Fruit fly (Drosophila melanogaster) whole organism, adult: ENCODE results near the gene CG11771.

Experiments
- CG11617 ChIP-seq: fragments of 200-800 bp; sonication (Bioruptor generic); optimal IDR thresholded peaks from 2 replicates; lab custom pipeline; 2017; ENCODE audit warnings: mild to moderate bottlenecking, missing biosample characterization, missing genetic modification reagents, missing genetic modification characterization
- CG12768 ChIP-seq: fragments of 200-800 bp; sonication (Bioruptor generic); optimal IDR thresholded peaks from 2 replicates; lab custom pipeline; 2017; ENCODE audit warnings: missing biosample characterization, missing genetic modification characterization, mild to moderate bottlenecking, moderate library complexity, missing genetic modification reagents
- CG33017 ChIP-seq: fragments of 200-800 bp; sonication (Bioruptor generic); optimal IDR thresholded peaks from 2 replicates; lab custom pipeline; 2018; ENCODE audit warnings: missing biosample characterization, mild to moderate bottlenecking, missing genetic modification characterization, moderate library complexity
- CG5204 ChIP-seq: fragments of 200-800 bp; sonication (Bioruptor generic); optimal IDR thresholded peaks from 2 replicates; lab custom pipeline; 2016; ENCODE audit warnings: missing biosample characterization, missing genetic modification characterization
- CG7101 ChIP-seq: fragments of 200-800 bp; sonication (Bioruptor generic); optimal IDR thresholded peaks from 2 replicates; lab custom pipeline; 2018; ENCODE audit warnings: missing biosample characterization, mild to moderate bottlenecking, missing genetic modification characterization, moderate library complexity
- Hr96 ChIP-seq: fragments of 200-800 bp; sonication (Bioruptor generic); optimal IDR thresholded peaks from 2 replicates; lab custom pipeline; 2016; ENCODE audit warnings: missing biosample characterization, missing genetic modification characterization
- Mnt ChIP-seq: fragments of 200-800 bp; sonication (Bioruptor generic); optimal IDR thresholded peaks from 2 replicates; lab custom pipeline; 2016; ENCODE audit warnings: missing biosample characterization, mild to moderate bottlenecking, missing genetic modification characterization
- bab1 ChIP-seq: fragments of 200-800 bp; sonication (Bioruptor generic); optimal IDR thresholded peaks from 3 replicates; lab custom pipeline; 2019; ENCODE audit warnings: missing biosample characterization, mild to moderate bottlenecking, missing genetic modification characterization, moderate library complexity
- cnc ChIP-seq, 2 experiments: fragments of >200 bp; optimal IDR thresholded peaks; 2 replicates each; lab custom pipeline; 2017
- kay ChIP-seq: fragments of 200-800 bp; sonication (Bioruptor generic); peaks from one replicate; lab custom pipeline; 2016; ENCODE audit warnings: missing biosample characterization, missing genetic modification characterization, borderline replicate concordance
- ovo ChIP-seq: fragments of 200-800 bp; sonication (Bioruptor generic); optimal IDR thresholded peaks from 2 replicates; lab custom pipeline; 2016; ENCODE audit warnings: missing biosample characterization, missing genetic modification characterization
- pad ChIP-seq: fragments of 200-800 bp; sonication (Bioruptor generic); optimal IDR thresholded peaks from 3 replicates; lab custom pipeline; 2017; ENCODE audit warnings: missing biosample characterization, missing genetic modification characterization, mild to moderate bottlenecking, moderate library complexity, missing genetic modification reagents
- toe ChIP-seq: fragments of 200-800 bp; sonication (Bioruptor generic); optimal IDR thresholded peaks from 2 replicates; lab custom pipeline; 2016; ENCODE audit warnings: missing biosample characterization, missing genetic modification characterization

DNA sequence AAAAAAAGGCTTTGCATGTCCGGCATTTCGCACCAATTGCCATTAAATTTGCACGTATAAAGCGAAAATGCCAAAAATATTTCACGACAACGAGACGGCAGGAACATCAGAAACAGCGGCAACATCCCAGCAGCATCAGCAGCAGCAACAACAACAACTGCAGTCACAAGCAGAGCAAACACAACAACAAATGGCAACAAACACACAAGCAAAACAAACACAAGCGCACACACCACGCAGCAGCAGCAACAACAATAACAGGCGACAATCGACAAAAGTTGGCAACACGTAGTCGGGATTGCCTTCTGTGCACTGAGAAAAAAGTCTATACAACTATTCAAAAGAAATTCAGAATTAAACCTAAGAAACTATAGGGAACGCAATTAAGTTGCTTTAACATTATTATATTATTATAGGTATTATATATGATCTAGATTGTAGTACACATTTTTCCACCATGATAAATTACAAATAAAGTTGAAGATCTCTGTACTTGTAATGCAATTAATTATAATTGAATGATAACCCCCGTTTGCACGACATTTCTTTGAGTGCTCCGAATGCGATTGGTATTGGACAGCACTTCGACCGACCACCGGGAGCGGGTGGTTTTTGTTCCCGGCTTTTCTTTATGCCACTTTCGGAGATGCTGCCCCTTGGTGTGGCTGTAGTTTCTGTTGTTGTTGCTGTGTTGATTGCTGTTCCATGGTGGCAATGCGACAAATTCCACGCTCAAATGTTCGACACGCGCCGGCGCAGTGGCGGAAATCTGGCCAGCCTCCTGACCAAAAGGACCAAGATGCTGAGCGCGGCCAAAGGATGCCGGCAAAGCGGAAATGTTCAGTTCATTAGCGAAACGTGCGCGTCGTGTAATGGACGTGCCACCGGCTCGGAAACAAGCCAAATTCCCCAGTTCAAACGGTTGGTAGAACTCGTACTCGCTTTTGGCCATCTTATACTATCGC, 52.0 kb downstream of the CG11771 start, which contains the start of gene tnc:
- TF ChIP-seq cnc (optimal IDR thresholded peaks at IDR 0.05; lab: Kevin White, UChicago) (no peak), bab1 (GFP tag; lab: Kevin White, UChicago) (no peak), CG5204 (no peak), toe (GFP tag; lab: Kevin White, UChicago) (no peak), CG33017 (tag; lab: Kevin White, UChicago) (no peak), ovo (GFP tag; lab: Kevin White, UChicago) (no peak), CG12768 (GFP tag; lab: Kevin White, UChicago) (no peak), kay (GFP tag; lab: Kevin White, UChicago) (no peak), Mnt (GFP tag; lab: Kevin White, UChicago) (no peak), Hr96 (GFP tag; lab: Kevin White, UChicago) (no peak), CG7101 (tag; lab: Kevin White, UChicago) (no peak), pad (GFP tag; lab: Kevin White, UChicago) (no peak), CG11617 (GFP tag; lab: Kevin White, UChicago) (no peak)
